Fruit fly (Drosophila melanogaster): ENCODE results near the gene step.

DNA sequence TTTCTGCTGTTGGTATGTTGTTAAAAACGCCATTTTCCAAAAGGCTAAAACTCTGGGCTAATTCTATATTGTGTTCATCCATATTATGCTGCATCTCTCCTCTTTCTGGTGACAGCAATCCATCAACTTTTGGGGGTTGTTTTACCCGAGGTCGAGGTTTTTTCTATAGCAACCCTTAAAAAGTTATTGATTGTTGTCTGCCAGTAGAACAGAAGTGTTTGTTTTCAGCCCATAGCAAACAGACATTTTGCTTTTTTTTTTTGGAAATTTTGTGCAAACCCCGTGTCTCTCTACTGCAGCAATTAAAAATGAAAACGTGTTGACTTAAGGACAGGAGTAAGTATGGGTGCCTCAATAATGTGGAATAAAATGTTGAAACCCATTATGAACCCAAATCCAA is 49.1 kb upstream of the step start:
- TF ChIP-seq Eip93F (GFP tag; optimal IDR thresholded peaks at IDR 0.05), result no peak
- no peak for TF ChIP-seq Lpt (GFP tag; optimal IDR thresholded peaks at IDR 0.05)
- no peak for TF ChIP-seq Sox102F (GFP tag; optimal IDR thresholded peaks at IDR 0.05)
- TF ChIP-seq Hr4 (GFP tag; optimal IDR thresholded peaks at IDR 0.05), result no peak
- no peak for TF ChIP-seq CG16779 (tag; optimal IDR thresholded peaks at IDR 0.05)
- no peak for TF ChIP-seq svp (GFP tag)
- TF ChIP-seq Hr39 (GFP tag; optimal IDR thresholded peaks at IDR 0.05), result no peak
- TF ChIP-seq CG11294 (GFP tag; IDR thresholded peaks at IDR 0.05), result no peak
- no peak for TF ChIP-seq CG11762 (GFP tag; optimal IDR thresholded peaks at IDR 0.05; ENCODE audit: insufficient read depth)
- TF ChIP-seq CG15336 (GFP tag; IDR thresholded peaks at IDR 0.05), result no peak
- TF ChIP-seq Sox15 (GFP tag; optimal IDR thresholded peaks at IDR 0.05), result no peak

Measured in whole organism, prepupa.